Worm (Caenorhabditis elegans) whole organism, L4/young adult: ENCODE data around the gene fbxb-41.
"Not testable (repeated sequence)": the region's sequence is repeated elsewhere in the genome, so short reads cannot be mapped to it uniquely, and the experiment has no call there.

Experiments
- W03F9.2 ChIP-seq: fragments of 150-350 bp; optimal IDR thresholded peaks from 2 replicates; lab custom pipeline; 2014; ENCODE audit warnings: missing biosample characterization, missing genetic modification characterization
- dao-5 ChIP-seq: sonication (generic microtip); optimal IDR thresholded peaks from 2 replicates; lab custom pipeline; 2016; ENCODE audit warnings: missing genotype, missing genetic modification characterization, moderate library complexity, missing compliant biosample characterization

ce11 chrII:996112-996511, 46.0 kb downstream of the fbxb-41 start, which contains the start of gene F45D11.11:
- TF ChIP-seq W03F9.2; dao-5 (tag; lab: Kevin White, UChicago): not testable (repeated sequence)
